Fruit fly (Drosophila melanogaster): ENCODE results near the gene SNF4Agamma.

The SNF4Agamma gene

dm6 chr3R:21161620-21162029, 21.1 kb downstream of the SNF4Agamma start (continued):
- TF ChIP-seq CG11504 (tag; optimal IDR thresholded peaks at IDR 0.05): peak; percentile 38
- no peak for TF ChIP-seq CG34422 (GFP tag; IDR thresholded peaks at IDR 0.05)
- TF ChIP-seq crc (GFP tag; optimal IDR thresholded peaks at IDR 0.05): no peak
- TF ChIP-seq pho (GFP tag; optimal IDR thresholded peaks at IDR 0.05): peak; percentile 62
- no peak for TF ChIP-seq Hr3 (GFP tag; optimal IDR thresholded peaks at IDR 0.05)
- TF ChIP-seq CG6254 (GFP tag; optimal IDR thresholded peaks at IDR 0.05): no peak
- peak; percentile 5 for TF ChIP-seq CG11398 (GFP tag; optimal IDR thresholded peaks at IDR 0.05)
- TF ChIP-seq CG14965 (GFP tag; optimal IDR thresholded peaks at IDR 0.05; ENCODE audit: borderline replicate concordance): no peak
- TF ChIP-seq CG8765 (GFP tag; IDR thresholded peaks at IDR 0.05): no peak
- no peak for TF ChIP-seq CG8478 (optimal IDR thresholded peaks at IDR 0.05)
- TF ChIP-seq pzg (GFP tag; optimal IDR thresholded peaks at IDR 0.05): no peak
- no peak for TF ChIP-seq onecut (GFP tag; IDR thresholded peaks at IDR 0.05)
- TF ChIP-seq TFAM (GFP tag; optimal IDR thresholded peaks at IDR 0.05): no peak
- TF ChIP-seq insv (GFP tag; optimal IDR thresholded peaks at IDR 0.05): no peak
- TF ChIP-seq CG2129 (GFP tag; IDR thresholded peaks at IDR 0.05; ENCODE audit: partially characterized antibody): no peak
- TF ChIP-seq CG13624 (GFP tag; optimal IDR thresholded peaks at IDR 0.05): peak; percentile 12
- TF ChIP-seq chinmo (GFP tag; IDR thresholded peaks at IDR 0.05; ENCODE audit: partially characterized antibody): peak; percentile 87; the same call in 2 of the 4 replicates
- TF ChIP-seq sug (tag; optimal IDR thresholded peaks at IDR 0.05): peak; percentile 81
- peak; percentile 54 for TF ChIP-seq CG14014 (GFP tag; IDR thresholded peaks at IDR 0.05)
- TF ChIP-seq CG32532 (GFP tag; IDR thresholded peaks at IDR 0.05): peak; percentile 50; the same call in 1 of the 2 replicates
- peak; percentile 61 for TF ChIP-seq CG34376 (GFP tag; optimal IDR thresholded peaks at IDR 0.05)
- no peak for TF ChIP-seq phol (tag; optimal IDR thresholded peaks at IDR 0.05)
- TF ChIP-seq CrebB (tag; optimal IDR thresholded peaks at IDR 0.05): no peak
- TF ChIP-seq Atf6 (GFP tag; IDR thresholded peaks at IDR 0.05): peak; percentile 56
- no peak for TF ChIP-seq cad (GFP tag; optimal IDR thresholded peaks at IDR 0.05)
- no peak for TF ChIP-seq CG11247 (GFP tag; IDR thresholded peaks at IDR 0.05)
- TF ChIP-seq CG10274 (GFP tag; optimal IDR thresholded peaks at IDR 0.05): peak; percentile 25
- TF ChIP-seq Pdp1 (GFP tag; optimal IDR thresholded peaks at IDR 0.05): peak in 1 of 2 experiments; percentile 85
- no peak for TF ChIP-seq schlank (tag; optimal IDR thresholded peaks at IDR 0.05)
- no peak for TF ChIP-seq fd96Cb (tag; optimal IDR thresholded peaks at IDR 0.05)
- TF ChIP-seq MESR4 (GFP tag; optimal IDR thresholded peaks at IDR 0.05): no peak
- peak; percentile 0 for TF ChIP-seq Side (GFP tag; optimal IDR thresholded peaks at IDR 0.05)
- no peak for TF ChIP-seq CG5180 (GFP tag; optimal IDR thresholded peaks at IDR 0.05)
- TF ChIP-seq CG3407 (GFP tag; optimal IDR thresholded peaks at IDR 0.05): no peak
- TF ChIP-seq CG2199 (GFP tag; IDR thresholded peaks at IDR 0.05): peak; percentile 62; the same call in 1 of the 3 replicates
- TF ChIP-seq CG8089 (GFP tag; optimal IDR thresholded peaks at IDR 0.05): no peak
- TF ChIP-seq CG4424 (GFP tag; optimal IDR thresholded peaks at IDR 0.05): no peak
- peak; percentile 30 for TF ChIP-seq CG13775 (GFP tag; optimal IDR thresholded peaks at IDR 0.05)
- TF ChIP-seq vnd (GFP tag; IDR thresholded peaks at IDR 0.05; ENCODE audit: partially characterized antibody): no peak
- 0 out of 2 replicates have a peak, but pooled peaks have one; percentile 16 for TF ChIP-seq CG43689 (GFP tag; IDR thresholded peaks at IDR 0.05)
- no peak for TF ChIP-seq CG4282 (GFP tag; optimal IDR thresholded peaks at IDR 0.05)
- TF ChIP-seq tin (GFP tag; optimal IDR thresholded peaks at IDR 0.05): no peak
- TF ChIP-seq CG4730 (GFP tag; IDR thresholded peaks at IDR 0.05): 0 out of 2 replicates have a peak, but pooled peaks have one; percentile 21
- no peak for TF ChIP-seq CG7987 (GFP tag; optimal IDR thresholded peaks at IDR 0.05)
- peak; percentile 22 for TF ChIP-seq Mes4 (GFP tag; optimal IDR thresholded peaks at IDR 0.05)
- TF ChIP-seq Blimp-1 (GFP tag; optimal IDR thresholded peaks at IDR 0.05): no peak
- no peak for TF ChIP-seq CG14050 (GFP tag; IDR thresholded peaks at IDR 0.05)
- no peak for TF ChIP-seq CG17186 (GFP tag; optimal IDR thresholded peaks at IDR 0.05)
- TF ChIP-seq CG9876 (GFP tag; optimal IDR thresholded peaks at IDR 0.05): peak; percentile 32
- TF ChIP-seq CG7963 (GFP tag; IDR thresholded peaks at IDR 0.05; ENCODE audit: partially characterized antibody): no peak
- TF ChIP-seq CG9437 (GFP tag; optimal IDR thresholded peaks at IDR 0.05): peak; percentile 9
